Worm (Caenorhabditis elegans) whole organism, L4 larva: Measurements from ENCODE around the gene F41G4.7.

ENCODE experiments used
- F10B5.3 ChIP-seq: sonication (generic microtip); optimal IDR thresholded peaks from 2 replicates; lab custom pipeline; 2016; ENCODE audit warnings: mild to moderate bottlenecking, missing genetic modification characterization, missing compliant biosample characterization
- F37D6.2 ChIP-seq: sonication (generic microtip); optimal IDR thresholded peaks from 2 replicates; lab custom pipeline; 2016; ENCODE audit warnings: mild to moderate bottlenecking, missing genetic modification characterization, missing compliant biosample characterization
- F44E2.7 ChIP-seq: fragments of 200-800 bp; sonication (Bioruptor generic); IDR thresholded peaks from 2 replicates; pipeline ENCODE4 v2.1.2; 2022; ENCODE audit warnings: missing genetic modification characterization, missing compliant biosample characterization
- Y105C5A.15 ChIP-seq: fragments of 200-800 bp; sonication (Bioruptor generic); IDR thresholded peaks from 2 replicates; pipeline ENCODE4 v1.3.6; 2022; ENCODE audit warnings: missing genetic modification characterization, missing compliant biosample characterization
- ZK546.5 ChIP-seq, 2 experiments: sonication (generic microtip); optimal IDR thresholded peaks; 2 replicates each; lab custom pipeline; 2017; ENCODE audit warnings: missing biosample characterization in 2 of 2, missing genetic modification characterization in 2 of 2
- aha-1 ChIP-seq: fragments of 150-350 bp; peaks from one replicate; lab custom pipeline; 2014; ENCODE audit warnings: missing biosample characterization, missing genetic modification characterization
- aly-2 ChIP-seq: sonication (generic microtip); optimal IDR thresholded peaks from 2 replicates; lab custom pipeline; 2018; ENCODE audit warnings: missing biosample characterization, missing genetic modification characterization
- ama-1 ChIP-seq: fragments of 150-350 bp; optimal IDR thresholded peaks from 2 replicates; lab custom pipeline; 2014; ENCODE audit warnings: inconsistent platforms, mixed read lengths
- ceh-44 ChIP-seq: fragments of 200-800 bp; sonication (Bioruptor generic); IDR thresholded peaks from 2 replicates; pipeline ENCODE4 v1.3.6; 2022; ENCODE audit warnings: missing genetic modification reagents, missing genetic modification characterization, missing compliant biosample characterization
- ceh-62 ChIP-seq: sonication (generic microtip); optimal IDR thresholded peaks from 2 replicates; lab custom pipeline; 2017; ENCODE audit warnings: missing biosample characterization, missing genetic modification characterization
- ceh-82 ChIP-seq: sonication (generic microtip); optimal IDR thresholded peaks from 2 replicates; lab custom pipeline; 2017; ENCODE audit warnings: missing biosample characterization, missing genetic modification characterization
- ctbp-1 ChIP-seq: fragments of 200-800 bp; sonication (Bioruptor generic); IDR thresholded peaks from 2 replicates; pipeline ENCODE4 v1.3.6; 2022; ENCODE audit warnings: missing genetic modification reagents, missing genetic modification characterization, missing compliant biosample characterization
- dmd-6 ChIP-seq: fragments of 200-800 bp; sonication (Bioruptor generic); IDR thresholded peaks from 2 replicates; pipeline ENCODE4 v1.3.6; 2022; ENCODE audit warnings: missing genetic modification reagents, missing genetic modification characterization, missing compliant biosample characterization
- dmd-8 ChIP-seq: fragments of 200-800 bp; sonication (Bioruptor generic); IDR thresholded peaks from 2 replicates; pipeline ENCODE4 v1.3.6; 2022; ENCODE audit warnings: missing genetic modification characterization, missing compliant biosample characterization
- dmd-9 ChIP-seq: fragments of 200-800 bp; sonication (Bioruptor generic); IDR thresholded peaks from 2 replicates; pipeline ENCODE4 v1.3.6; 2022; ENCODE audit warnings: missing genetic modification reagents, missing genetic modification characterization, missing compliant biosample characterization
- dpl-1 ChIP-seq: fragments of 150-350 bp; optimal IDR thresholded peaks from 2 replicates; lab custom pipeline; 2014; ENCODE audit warnings: missing biosample characterization, missing genetic modification reagents, missing genetic modification characterization
- duxl-1 ChIP-seq: sonication (generic microtip); optimal IDR thresholded peaks from 2 replicates; lab custom pipeline; 2016; ENCODE audit warnings: mild to moderate bottlenecking, missing genetic modification characterization, moderate library complexity, missing compliant biosample characterization; ENCODE audit not compliant: poor library complexity
- dve-1 ChIP-seq: sonication (generic microtip); optimal IDR thresholded peaks from 2 replicates; lab custom pipeline; 2017; ENCODE audit warnings: antibody characterized with exemption, mild to moderate bottlenecking, missing genetic modification characterization, missing compliant biosample characterization; ENCODE audit not compliant: insufficient read depth
- egl-43 ChIP-seq: fragments of 200-800 bp; sonication (Bioruptor generic); IDR thresholded peaks from 2 replicates; pipeline ENCODE4 v1.3.6; 2022; ENCODE audit warnings: missing genetic modification reagents, missing genetic modification characterization, missing compliant biosample characterization
- fkh-10 ChIP-seq: fragments of 150-350 bp; optimal IDR thresholded peaks from 2 replicates; lab custom pipeline; 2014; ENCODE audit warnings: missing biosample characterization, missing genetic modification reagents, missing genetic modification characterization
- hif-1 ChIP-seq, 2 experiments: sonication (generic microtip); optimal IDR thresholded peaks; 2 replicates each; lab custom pipeline; 2016 to 2017; ENCODE audit warnings: missing compliant biosample characterization in 2 of 2, missing genetic modification characterization in 2 of 2, missing genetic modification reagents in 2 of 2, missing genotype in 2 of 2, mild to moderate bottlenecking in 1 of 2
- hlh-30 ChIP-seq: sonication (generic microtip); optimal IDR thresholded peaks from 2 replicates; lab custom pipeline; 2017; ENCODE audit warnings: antibody characterized with exemption, mild to moderate bottlenecking, missing genetic modification characterization, missing compliant biosample characterization; ENCODE audit not compliant: insufficient read depth
- jun-1 ChIP-seq: fragments of 150-350 bp; optimal IDR thresholded peaks from 2 replicates; lab custom pipeline; 2014; ENCODE audit warnings: missing biosample characterization, missing genetic modification reagents, missing genetic modification characterization
- lin-13 ChIP-seq: fragments of 150-350 bp; optimal IDR thresholded peaks from 2 replicates; lab custom pipeline; 2014; ENCODE audit warnings: missing biosample characterization, missing genetic modification reagents, missing genetic modification characterization
- lin-39 ChIP-seq: fragments of 150-350 bp; optimal IDR thresholded peaks from 2 replicates; lab custom pipeline; 2014; ENCODE audit warnings: missing biosample characterization, missing genetic modification reagents, missing genetic modification characterization
- madf-9 ChIP-seq: fragments of 200-800 bp; sonication (Bioruptor generic); conservative IDR thresholded peaks from 2 replicates; pipeline ENCODE4 v1.3.6; 2022; ENCODE audit warnings: missing genetic modification reagents, missing genetic modification characterization, missing compliant biosample characterization
- mdl-1 ChIP-seq, 2 experiments: fragments of 150-350 bp in 1 of 2; sonication (generic microtip) in 1 of 2; optimal IDR thresholded peaks; 2 replicates each; lab custom pipeline; 2014 to 2017; ENCODE audit warnings: missing biosample characterization in 2 of 2, missing genetic modification characterization in 2 of 2
- mep-1 ChIP-seq: fragments of 150-350 bp; sonication (generic microtip); optimal IDR thresholded peaks from 3 replicates; lab custom pipeline; 2014; ENCODE audit warnings: missing biosample characterization, missing genetic modification characterization
- mxl-2 ChIP-seq: fragments of 200-800 bp; sonication (Bioruptor generic); conservative IDR thresholded peaks from 2 replicates; pipeline ENCODE4 v1.3.6; 2022; ENCODE audit warnings: missing genetic modification reagents, missing genetic modification characterization, missing compliant biosample characterization
- mxl-3 ChIP-seq: fragments of 200-800 bp; sonication (Bioruptor generic); optimal IDR thresholded peaks from 2 replicates; lab custom pipeline; 2018; ENCODE audit warnings: mild to moderate bottlenecking, missing genetic modification characterization, missing compliant biosample characterization
- nhr-25 ChIP-seq: sonication (generic microtip); optimal IDR thresholded peaks from 2 replicates; lab custom pipeline; 2017; ENCODE audit warnings: missing genetic modification characterization, mild to moderate bottlenecking, missing compliant biosample characterization, antibody characterized with exemption, moderate library complexity, borderline replicate concordance; ENCODE audit not compliant: insufficient read depth
- nhr-28 ChIP-seq: fragments of 150-350 bp; optimal IDR thresholded peaks from 2 replicates; lab custom pipeline; 2014; ENCODE audit warnings: missing biosample characterization, missing genetic modification characterization
- php-3 ChIP-seq: fragments of 200-800 bp; sonication (Bioruptor generic); IDR thresholded peaks from 2 replicates; pipeline ENCODE4 v1.3.6; 2022; ENCODE audit warnings: missing genetic modification reagents, missing genetic modification characterization, missing compliant biosample characterization
- set-16 ChIP-seq: fragments of 200-800 bp; sonication (Bioruptor generic); IDR thresholded peaks from 2 replicates; pipeline ENCODE4 v1.3.6; 2022; ENCODE audit warnings: missing genetic modification reagents, missing genetic modification characterization, missing compliant biosample characterization
- snpc-4 ChIP-seq: fragments of 150-350 bp; optimal IDR thresholded peaks from 2 replicates; lab custom pipeline; 2014; ENCODE audit warnings: missing biosample characterization, missing genetic modification characterization
- spr-3 ChIP-seq: fragments of 200-800 bp; sonication (Bioruptor generic); optimal IDR thresholded peaks from 2 replicates; lab custom pipeline; 2018; ENCODE audit warnings: mild to moderate bottlenecking, missing genetic modification characterization, missing compliant biosample characterization
- unc-62 ChIP-seq, 3 experiments: fragments of 150-350 bp in 1 of 3; sonication (generic microtip); optimal IDR thresholded peaks in 2 of 3; peaks in 1 of 3; 1 replicate in 1 of 3; 2 replicates in 2 of 3; lab custom pipeline; 2014 to 2017; ENCODE audit warnings: missing biosample characterization in 3 of 3, missing genetic modification characterization in 3 of 3, missing genetic modification reagents in 3 of 3, missing genotype in 1 of 3
- vab-7 ChIP-seq: fragments of 200-800 bp; sonication (Bioruptor generic); IDR thresholded peaks from 2 replicates; pipeline ENCODE4 v1.3.6; 2022; ENCODE audit warnings: missing genetic modification reagents, missing genetic modification characterization, missing compliant biosample characterization
- zfp-2 ChIP-seq: sonication (generic microtip); optimal IDR thresholded peaks from 2 replicates; lab custom pipeline; 2016; ENCODE audit warnings: mild to moderate bottlenecking, missing genetic modification characterization, missing compliant biosample characterization
- zfp-3 ChIP-seq: fragments of 200-800 bp; sonication (Bioruptor generic); conservative IDR thresholded peaks from 2 replicates; pipeline ENCODE4 v1.3.6; 2022; ENCODE audit warnings: missing genetic modification reagents, missing genetic modification characterization, missing compliant biosample characterization

Gene F41G4.7

DNA sequence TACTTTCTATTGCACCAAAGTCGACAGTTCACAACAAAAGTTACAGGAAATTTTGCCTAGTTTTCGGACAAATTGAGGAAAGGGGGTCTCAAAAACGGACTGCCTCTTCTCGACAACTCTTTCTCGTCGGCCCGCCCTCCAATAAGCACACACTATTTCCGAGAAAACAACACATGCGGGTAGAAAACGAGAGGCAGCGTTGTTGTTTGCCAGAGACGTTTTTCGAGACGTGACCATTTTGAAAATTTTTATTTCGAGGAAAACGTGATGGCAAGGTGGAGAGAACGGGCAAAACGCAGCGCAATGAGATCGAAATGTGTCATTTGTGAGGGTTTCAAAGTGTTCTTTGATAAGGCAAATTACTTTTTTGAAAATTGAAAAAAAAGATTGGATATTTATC, 42.7 kb downstream of the F41G4.7 start (continued):
- TF ChIP-seq mxl-3 (GFP tag; lab: Kevin White, UChicago) (peak; percentile 83), zfp-3 (GFP tag; lab: Robert Waterston, UW) (no peak), dmd-6 (GFP tag; lab: Robert Waterston, UW) (peak; percentile 64), ctbp-1 (GFP tag; lab: Robert Waterston, UW) (0 out of 2 replicates have a peak, but pooled peaks have one; percentile 38), Y105C5A.15 (GFP tag; lab: Robert Waterston, UW) (no peak), spr-3 (GFP tag; lab: Kevin White, UChicago) (no peak), F44E2.7 (GFP tag; lab: Robert Waterston, UW) (no peak), jun-1 (no peak), aly-2 (no peak), madf-9 (GFP tag; lab: Robert Waterston, UW) (no peak), set-16 (GFP tag; lab: Robert Waterston, UW) (no peak), lin-39 (tag; lab: Kevin White, UChicago) (no peak)

DNA sequence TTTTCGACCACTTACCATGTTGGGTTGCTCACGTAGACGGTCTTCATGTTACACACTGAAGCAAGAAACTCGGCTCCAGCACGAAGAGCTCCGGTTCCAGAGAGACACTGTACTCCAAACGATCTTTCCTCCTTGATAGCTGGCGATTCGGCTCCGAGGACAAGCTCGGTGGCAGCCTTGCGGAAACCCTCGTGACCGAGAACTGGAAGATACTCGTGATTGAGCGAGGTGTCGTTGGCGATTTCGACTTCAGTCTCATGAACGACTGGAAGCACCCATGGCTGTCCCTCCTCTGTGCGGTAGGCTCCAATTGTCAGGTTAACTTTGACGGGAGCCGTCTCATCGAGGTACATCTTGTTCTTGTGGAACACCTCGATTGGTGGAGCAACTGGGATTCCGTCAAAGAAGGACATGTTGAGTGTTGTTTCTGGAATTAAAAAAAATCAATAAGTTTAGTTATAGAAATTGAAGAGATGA, 43.5 kb downstream of the F41G4.7 start, which contains the start of gene got-1.2:
TSS of gene got-1.2 (minus strand) at position 427 of the 477 bp plus-strand sequence.
- TF ChIP-seq set-16 (GFP tag; lab: Robert Waterston, UW) (peak; percentile 69), ceh-62 (tag; lab: Kevin White, UChicago) (no peak), F37D6.2 (tag; lab: Kevin White, UChicago) (no peak), ceh-82 (no peak), ceh-44 (no peak), php-3 (no peak), F10B5.3 (no peak), hlh-30 (tag; lab: Kevin White, UChicago) (peak; percentile 15), dpl-1 (GFP tag; lab: Kevin White, UChicago) (no peak), zfp-2 (tag; lab: Kevin White, UChicago) (no peak), aha-1 (tag; lab: Kevin White, UChicago) (peak; percentile 86)

DNA sequence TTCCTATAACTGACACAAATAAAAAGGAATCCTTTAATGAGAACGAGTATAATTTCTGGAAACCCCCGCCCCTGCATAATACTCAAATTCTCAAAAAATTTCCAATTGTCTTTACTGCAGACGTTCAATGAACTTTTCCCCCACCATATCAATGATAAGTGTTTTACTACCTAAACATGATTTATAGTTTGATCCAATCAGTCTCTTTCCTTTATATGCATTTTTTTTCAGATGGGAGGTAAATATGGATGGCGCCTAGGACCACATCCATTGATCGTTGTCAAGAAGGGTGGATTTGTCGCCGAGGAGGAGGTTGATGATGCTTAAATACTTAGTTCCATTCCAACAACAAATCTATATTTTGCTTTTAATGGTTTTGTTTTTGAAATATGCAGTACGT, 49.1 kb downstream of the F41G4.7 start:
- TF ChIP-seq fkh-10 (GFP tag; lab: Kevin White, UChicago): no peak
- peak in 1 of 2 experiments; percentile 71 for TF ChIP-seq unc-62 (GFP tag; optimal IDR thresholded peaks at IDR 0.05 in 1 of 2; lab: Kevin White, UChicago)
- no peak for TF ChIP-seq unc-62 (tag; optimal IDR thresholded peaks at IDR 0.05; lab: Kevin White, UChicago)
- TF ChIP-seq vab-7 (GFP tag; lab: Robert Waterston, UW): no peak
- TF ChIP-seq ceh-82: no peak

DNA sequence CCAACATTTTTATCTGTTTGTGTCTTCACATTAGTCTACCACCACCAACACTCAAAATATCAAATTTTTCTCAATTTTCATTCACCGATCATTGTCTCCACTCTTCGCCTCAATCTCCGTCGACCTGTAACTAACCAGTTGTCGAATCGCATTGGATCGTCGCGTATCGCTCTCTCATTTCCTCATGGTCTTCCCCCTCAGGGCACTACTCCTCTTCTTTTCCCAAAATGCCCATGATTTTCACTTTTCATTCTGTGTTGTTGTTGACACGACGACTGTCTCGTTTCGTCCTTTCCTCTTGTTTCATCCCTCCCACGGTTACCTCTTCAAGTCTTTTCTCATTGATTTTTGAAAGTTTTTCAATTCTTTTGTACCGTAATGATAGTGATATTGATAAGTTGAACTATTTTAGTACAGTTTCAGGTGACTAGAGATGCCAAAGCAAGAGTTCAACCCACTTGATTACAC, 50.1 kb downstream of the F41G4.7 start, which contains the start of gene T01C8.2:
TSS of gene T01C8.2 (plus strand) at position 418 of the 468 bp plus-strand sequence.
- no peak for TF ChIP-seq ctbp-1 (GFP tag; lab: Robert Waterston, UW)
- no peak for TF ChIP-seq ZK546.5 (tag; optimal IDR thresholded peaks at IDR 0.05; lab: Kevin White, UChicago)
- no peak for TF ChIP-seq dve-1 (tag; lab: Kevin White, UChicago)
- peak in 1 of 2 experiments; percentile 72 for TF ChIP-seq unc-62 (GFP tag; optimal IDR thresholded peaks at IDR 0.05 in 1 of 2; lab: Kevin White, UChicago)
- TF ChIP-seq unc-62 (tag; optimal IDR thresholded peaks at IDR 0.05; lab: Kevin White, UChicago): no peak
- TF ChIP-seq nhr-28 (tag; lab: Kevin White, UChicago): peak; percentile 22
- no peak for TF ChIP-seq duxl-1 (tag; lab: Kevin White, UChicago)
- TF ChIP-seq ama-1 (lab: Kevin White, UChicago): no peak
- TF ChIP-seq ceh-44: no peak
- TF ChIP-seq snpc-4 (tag; lab: Kevin White, UChicago): no peak
- TF ChIP-seq dmd-9 (GFP tag; lab: Robert Waterston, UW): no peak
- no peak for TF ChIP-seq mxl-2 (GFP tag; lab: Robert Waterston, UW)
- TF ChIP-seq egl-43 (GFP tag; lab: Robert Waterston, UW): no peak
- no peak for TF ChIP-seq dmd-8
- no peak for TF ChIP-seq lin-13 (GFP tag; lab: Kevin White, UChicago)
- peak; percentile 14 for TF ChIP-seq nhr-25
- TF ChIP-seq madf-9 (GFP tag; lab: Robert Waterston, UW): no peak
- peak; percentile 1 for TF ChIP-seq mep-1 (tag; lab: Kevin White, UChicago)
- TF ChIP-seq hif-1 (tag; optimal IDR thresholded peaks at IDR 0.05; lab: Kevin White, UChicago): no peak
- 0 out of 2 replicates have a peak, but pooled peaks have one; percentile 7 for TF ChIP-seq dmd-6 (GFP tag; lab: Robert Waterston, UW)
- TF ChIP-seq mdl-1 (tag; optimal IDR thresholded peaks at IDR 0.05; lab: Kevin White, UChicago): peak in 1 of 2 experiments; percentile 12
